Fruit fly (Drosophila melanogaster) whole organism, embryonic: ENCODE measurements around the gene CG17325.

ENCODE experiments used
- Atf-2 ChIP-seq: fragments of 200-800 bp; sonication (Bioruptor generic); optimal IDR thresholded peaks from 2 replicates; lab custom pipeline; 2016; ENCODE audit warnings: missing biosample characterization, missing genetic modification characterization
- CG10209 ChIP-seq: fragments of 200-800 bp; sonication (Bioruptor generic); optimal IDR thresholded peaks from 3 replicates; lab custom pipeline; 2017; ENCODE audit warnings: missing biosample characterization, mild to moderate bottlenecking, missing genetic modification characterization, missing genetic modification reagents
- CG10267 ChIP-seq: fragments of 200-800 bp; sonication (Bioruptor generic); optimal IDR thresholded peaks from 2 replicates; lab custom pipeline; 2018; ENCODE audit warnings: missing biosample characterization, mild to moderate bottlenecking, missing genetic modification characterization, moderate library complexity
- CG10431 ChIP-seq: fragments of 200-800 bp; sonication (Bioruptor generic); optimal IDR thresholded peaks from 3 replicates; lab custom pipeline; 2018; ENCODE audit warnings: missing biosample characterization, mild to moderate bottlenecking, missing genetic modification characterization
- CG10565 ChIP-seq: fragments of 200-800 bp; sonication (Bioruptor generic); optimal IDR thresholded peaks from 3 replicates; lab custom pipeline; 2016; ENCODE audit warnings: missing biosample characterization, mild to moderate bottlenecking, missing genetic modification characterization
- CG11723 ChIP-seq: fragments of 200-800 bp; sonication (Bioruptor generic); optimal IDR thresholded peaks from 2 replicates; lab custom pipeline; 2017; ENCODE audit warnings: missing biosample characterization, mild to moderate bottlenecking, missing genetic modification characterization
- CG12299 ChIP-seq: fragments of 200-800 bp; sonication (Bioruptor generic); optimal IDR thresholded peaks from 2 replicates; lab custom pipeline; 2018; ENCODE audit warnings: missing biosample characterization, mild to moderate bottlenecking, missing genetic modification characterization
- CG12391 ChIP-seq: fragments of 200-800 bp; sonication (Bioruptor generic); optimal IDR thresholded peaks from 3 replicates; lab custom pipeline; 2018; ENCODE audit warnings: missing biosample characterization, mild to moderate bottlenecking, missing genetic modification characterization, moderate library complexity
- CG12659 ChIP-seq: fragments of 200-800 bp; sonication (Bioruptor generic); optimal IDR thresholded peaks from 3 replicates; lab custom pipeline; 2017; ENCODE audit warnings: mild to moderate bottlenecking, missing biosample characterization, missing genetic modification reagents, missing genetic modification characterization
- CG14710 ChIP-seq: fragments of 200-800 bp; sonication (Bioruptor generic); optimal IDR thresholded peaks from 3 replicates; lab custom pipeline; 2019; ENCODE audit warnings: missing biosample characterization, mild to moderate bottlenecking, missing genetic modification characterization, moderate library complexity
- CG17359 ChIP-seq: fragments of 200-800 bp; sonication (Bioruptor generic); optimal IDR thresholded peaks from 3 replicates; lab custom pipeline; 2018; ENCODE audit warnings: missing biosample characterization, mild to moderate bottlenecking, missing genetic modification characterization, moderate library complexity
- CG3407 ChIP-seq: fragments of 200-800 bp; sonication (Bioruptor generic); optimal IDR thresholded peaks from 2 replicates; lab custom pipeline; 2018; ENCODE audit warnings: missing biosample characterization, mild to moderate bottlenecking, missing genetic modification characterization
- CG34224 ChIP-seq: fragments of 200-800 bp; sonication (Bioruptor generic); IDR thresholded peaks from 3 replicates; pipeline ENCODE4 v1.3.6; 2022; ENCODE audit warnings: missing biosample characterization, missing genetic modification characterization; ENCODE audit not compliant: partially characterized antibody
- CG4617 ChIP-seq: fragments of 200-800 bp; sonication (Bioruptor generic); optimal IDR thresholded peaks from 3 replicates; lab custom pipeline; 2016; ENCODE audit warnings: missing biosample characterization, missing genetic modification characterization, borderline replicate concordance
- CG6254 ChIP-seq: fragments of 200-800 bp; sonication (Bioruptor generic); optimal IDR thresholded peaks from 3 replicates; lab custom pipeline; 2017; ENCODE audit warnings: mild to moderate bottlenecking, missing biosample characterization, missing genetic modification reagents, missing genetic modification characterization
- CG6654 ChIP-seq: fragments of 200-800 bp; sonication (Bioruptor generic); optimal IDR thresholded peaks from 2 replicates; lab custom pipeline; 2017; ENCODE audit warnings: missing biosample characterization, mild to moderate bottlenecking, missing genetic modification characterization
- CG7556 ChIP-seq: fragments of 200-800 bp; sonication (Bioruptor generic); optimal IDR thresholded peaks from 2 replicates; lab custom pipeline; 2017; ENCODE audit warnings: missing biosample characterization, mild to moderate bottlenecking, missing genetic modification characterization
- CG8290 ChIP-seq, 3 experiments: fragments of 200-800 bp; sonication (Bioruptor generic); optimal IDR thresholded peaks; 2 replicates each; lab custom pipeline; 2016 to 2019; ENCODE audit warnings: missing biosample characterization in 3 of 3, missing genetic modification characterization in 3 of 3, mild to moderate bottlenecking in 2 of 3, moderate library complexity in 1 of 3
- CG9817 ChIP-seq: fragments of 200-800 bp; sonication (Bioruptor generic); optimal IDR thresholded peaks from 2 replicates; lab custom pipeline; 2018; ENCODE audit warnings: missing biosample characterization, mild to moderate bottlenecking, missing genetic modification characterization, moderate library complexity
- Dad ChIP-seq: fragments of 200-800 bp; sonication (Bioruptor generic); optimal IDR thresholded peaks from 3 replicates; lab custom pipeline; 2016; ENCODE audit warnings: missing biosample characterization, missing genetic modification characterization
- Dip3 ChIP-seq: fragments of 200-800 bp; sonication (Bioruptor generic); optimal IDR thresholded peaks from 3 replicates; lab custom pipeline; 2016; ENCODE audit warnings: missing biosample characterization, missing genetic modification characterization
- Ets65A ChIP-seq: fragments of 200-800 bp; sonication (Bioruptor generic); peaks from one replicate; lab custom pipeline; 2016; ENCODE audit warnings: missing biosample characterization, missing genetic modification characterization
- Fer1 ChIP-seq: fragments of 200-800 bp; sonication (Bioruptor generic); optimal IDR thresholded peaks from 2 replicates; lab custom pipeline; 2017; ENCODE audit warnings: missing biosample characterization, mild to moderate bottlenecking, missing genetic modification characterization
- GATAe ChIP-seq: fragments of 200-800 bp; sonication (Bioruptor generic); conservative IDR thresholded peaks from 2 replicates; pipeline ENCODE4 v1.3.6; 2022; ENCODE audit warnings: missing biosample characterization, missing genetic modification characterization
- Hand ChIP-seq: fragments of 200-800 bp; sonication (Bioruptor generic); optimal IDR thresholded peaks from 2 replicates; lab custom pipeline; 2017; ENCODE audit warnings: mild to moderate bottlenecking, missing biosample characterization, missing genetic modification reagents, missing genetic modification characterization
- Hey ChIP-seq: fragments of 200-800 bp; sonication (Bioruptor generic); optimal IDR thresholded peaks from 3 replicates; lab custom pipeline; 2018; ENCODE audit warnings: missing biosample characterization, mild to moderate bottlenecking, missing genetic modification characterization
- HmgD ChIP-seq: fragments of 200-800 bp; sonication (Bioruptor generic); optimal IDR thresholded peaks from 3 replicates; lab custom pipeline; 2016; ENCODE audit warnings: missing biosample characterization, missing genetic modification characterization
- Med ChIP-seq: fragments of 200-800 bp; sonication (Bioruptor generic); peaks from one replicate; lab custom pipeline; 2016; ENCODE audit warnings: missing biosample characterization, missing genetic modification characterization, mild to moderate bottlenecking, inconsistent platforms, moderate library complexity
- Mes4 ChIP-seq: fragments of 200-800 bp; sonication (Bioruptor generic); optimal IDR thresholded peaks from 2 replicates; lab custom pipeline; 2016; ENCODE audit warnings: missing biosample characterization, missing genetic modification characterization
- NFAT ChIP-seq: fragments of 200-800 bp; sonication (Bioruptor generic); IDR thresholded peaks from 2 replicates; pipeline ENCODE4 v1.3.6; 2022; ENCODE audit warnings: missing biosample characterization, missing genetic modification characterization
- NfI ChIP-seq: fragments of 200-800 bp; sonication (Bioruptor generic); optimal IDR thresholded peaks from 3 replicates; lab custom pipeline; 2018; ENCODE audit warnings: missing biosample characterization, mild to moderate bottlenecking, missing genetic modification characterization, moderate library complexity
- Oli ChIP-seq: fragments of 200-800 bp; sonication (Bioruptor generic); optimal IDR thresholded peaks from 2 replicates; lab custom pipeline; 2018; ENCODE audit warnings: missing biosample characterization, mild to moderate bottlenecking, missing genetic modification characterization, moderate library complexity
- Sox102F ChIP-seq: fragments of 200-800 bp; sonication (Bioruptor generic); optimal IDR thresholded peaks from 2 replicates; lab custom pipeline; 2018; ENCODE audit warnings: missing biosample characterization, mild to moderate bottlenecking, missing genetic modification characterization, moderate library complexity
- Taf1 ChIP-seq: fragments of 200-800 bp; sonication (Bioruptor generic); IDR thresholded peaks from 2 replicates; pipeline ENCODE4 v1.3.6; 2022; ENCODE audit warnings: missing biosample characterization, missing genetic modification characterization
- Xrp1 ChIP-seq: fragments of 200-800 bp; sonication (Bioruptor generic); IDR thresholded peaks from 2 replicates; pipeline ENCODE4 v1.3.6; 2022; ENCODE audit warnings: missing biosample characterization, missing genetic modification characterization
- ac ChIP-seq: fragments of 200-800 bp; sonication (Bioruptor generic); optimal IDR thresholded peaks from 3 replicates; lab custom pipeline; 2017; ENCODE audit warnings: missing biosample characterization, mild to moderate bottlenecking, missing genetic modification characterization
- crol ChIP-seq: fragments of 200-800 bp; sonication (Bioruptor generic); IDR thresholded peaks from 2 replicates; pipeline ENCODE4 v1.3.6; 2022; ENCODE audit warnings: missing biosample characterization, missing genetic modification characterization
- cwo ChIP-seq: fragments of 200-800 bp; sonication (Bioruptor generic); optimal IDR thresholded peaks from 3 replicates; lab custom pipeline; 2017; ENCODE audit warnings: missing biosample characterization, missing genetic modification characterization, mild to moderate bottlenecking, moderate library complexity, missing genetic modification reagents
- danr ChIP-seq: fragments of 200-800 bp; sonication (Bioruptor generic); IDR thresholded peaks from 2 replicates; pipeline ENCODE4 v1.3.6; 2022; ENCODE audit warnings: missing biosample characterization, missing genetic modification characterization
- emc ChIP-seq: fragments of 200-800 bp; sonication (Bioruptor generic); optimal IDR thresholded peaks from 2 replicates; lab custom pipeline; 2016; ENCODE audit warnings: missing biosample characterization, missing genetic modification characterization
- gcm ChIP-seq: fragments of 200-800 bp; sonication (Bioruptor generic); optimal IDR thresholded peaks from 2 replicates; lab custom pipeline; 2019; ENCODE audit warnings: missing biosample characterization, mild to moderate bottlenecking, missing genetic modification characterization, moderate library complexity
- grn ChIP-seq: fragments of 200-800 bp; sonication (Bioruptor generic); optimal IDR thresholded peaks from 3 replicates; lab custom pipeline; 2017; ENCODE audit warnings: missing biosample characterization, missing genetic modification characterization
- lbe ChIP-seq: fragments of 200-800 bp; sonication (Bioruptor generic); optimal IDR thresholded peaks from 2 replicates; lab custom pipeline; 2016; ENCODE audit warnings: missing biosample characterization, mild to moderate bottlenecking, missing genetic modification characterization
- oc ChIP-seq: fragments of 200-800 bp; sonication (Bioruptor generic); optimal IDR thresholded peaks from 2 replicates; lab custom pipeline; 2018; ENCODE audit warnings: missing biosample characterization, mild to moderate bottlenecking, missing genetic modification characterization, moderate library complexity
- psq ChIP-seq: fragments of 200-800 bp; sonication (Bioruptor generic); optimal IDR thresholded peaks from 2 replicates; lab custom pipeline; 2017; ENCODE audit warnings: missing biosample characterization, missing genetic modification characterization
- schlank ChIP-seq: fragments of 200-800 bp; sonication (Bioruptor generic); optimal IDR thresholded peaks from 2 replicates; lab custom pipeline; 2018; ENCODE audit warnings: missing biosample characterization, mild to moderate bottlenecking, missing genetic modification characterization
- seq ChIP-seq: fragments of 200-800 bp; sonication (Bioruptor generic); IDR thresholded peaks from 2 replicates; pipeline ENCODE4 v1.3.6; 2022; ENCODE audit warnings: missing biosample characterization, missing genetic modification characterization

CG17325 gene

dm6 chr2L:18830587-18831528 is 18.4 kb downstream of the CG17325 start, which contains the start of the genes CG17597 and ScpX (continued):
- TF ChIP-seq CG7556 (GFP tag; lab: Kevin White, UChicago) (peak; percentile 31), cwo (GFP tag; lab: Kevin White, UChicago) (peak; percentile 52), Ets65A (GFP tag; lab: Kevin White, UChicago) (peak; percentile 93), CG34224 (peak; percentile 83), psq (no peak), gcm (peak; percentile 6), Atf-2 (GFP tag; lab: Kevin White, UChicago) (peak; percentile 42), Hand (GFP tag; lab: Kevin White, UChicago) (no peak), CG4617 (GFP tag; lab: Kevin White, UChicago) (peak; percentile 23), grn (peak; percentile 88), CG12299 (peak; percentile 16), schlank (tag; lab: Kevin White, UChicago) (no peak), CG11723 (GFP tag; lab: Kevin White, UChicago) (no peak), lbe (no peak), Oli (tag; lab: Kevin White, UChicago) (peak; percentile 58), Mes4 (GFP tag; lab: Kevin White, UChicago) (peak; percentile 11), oc (tag; lab: Kevin White, UChicago) (peak; percentile 59), Xrp1 (peak; percentile 51), CG8290 (GFP tag; optimal IDR thresholded peaks at IDR 0.05; lab: Kevin White, UChicago) (peak; percentile 53), CG8290 (tag; optimal IDR thresholded peaks at IDR 0.05; lab: Kevin White, UChicago) (peak; percentile 1 to 58), Fer1 (GFP tag; lab: Kevin White, UChicago) (peak; percentile 49), NFAT (GFP tag; lab: Robert Waterston, UW) (no peak; the same call in 1 of the 2 replicates), CG10431 (GFP tag; lab: Kevin White, UChicago) (no peak), HmgD (GFP tag; lab: Kevin White, UChicago) (peak; percentile 21), CG10267 (tag; lab: Kevin White, UChicago) (peak; percentile 53), CG12659 (GFP tag; lab: Kevin White, UChicago) (peak; percentile 81), emc (peak; percentile 42), ac (GFP tag; lab: Kevin White, UChicago) (no peak), CG10209 (GFP tag; lab: Kevin White, UChicago) (peak; percentile 22), CG14710 (tag; lab: Kevin White, UChicago) (peak; percentile 82), Med (GFP tag; lab: Kevin White, UChicago) (peak; percentile 89), Dip3 (peak; percentile 60), Sox102F (GFP tag; lab: Kevin White, UChicago) (peak; percentile 59), CG6254 (GFP tag; lab: Kevin White, UChicago) (peak; percentile 100), GATAe (GFP tag; lab: Robert Waterston, UW) (peak; percentile 80), danr (GFP tag; lab: Robert Waterston, UW) (0 out of 2 replicates have a peak, but pooled peaks have one; percentile 36), CG3407 (peak; percentile 42), CG17359 (tag; lab: Kevin White, UChicago) (peak; percentile 54), seq (GFP tag; lab: Robert Waterston, UW) (no peak), CG9817 (tag; lab: Kevin White, UChicago) (peak; percentile 76), NfI (GFP tag; lab: Kevin White, UChicago) (peak; percentile 52), CG6654 (GFP tag; lab: Kevin White, UChicago) (peak; percentile 99), CG10565 (no peak), Taf1 (no peak), CG12391 (tag; lab: Kevin White, UChicago) (peak; percentile 80), crol (no peak), Dad (GFP tag; lab: Kevin White, UChicago) (peak; percentile 36), Hey (tag; lab: Kevin White, UChicago) (peak; percentile 40)
